Worm (Caenorhabditis elegans) whole organism, young adult: Measurements from ENCODE around the gene aak-1.

ENCODE experiments used
- B0035.1 ChIP-seq: sonication (generic microtip); optimal IDR thresholded peaks from 2 replicates; lab custom pipeline; 2016; ENCODE audit warnings: missing genetic modification characterization, mild to moderate bottlenecking, missing compliant biosample characterization, missing genotype, missing genetic modification reagents
- B0336.3 ChIP-seq: fragments of 200-800 bp; sonication (Bioruptor generic); IDR thresholded peaks from 2 replicates; pipeline ENCODE4 v1.3.6; 2022; ENCODE audit warnings: missing genetic modification characterization, missing compliant biosample characterization
- F10E7.11 ChIP-seq: sonication (generic microtip); optimal IDR thresholded peaks from 2 replicates; lab custom pipeline; 2017; ENCODE audit warnings: mild to moderate bottlenecking, missing genetic modification characterization, moderate library complexity, missing compliant biosample characterization
- F39B2.1 ChIP-seq: fragments of 200-800 bp; sonication (Bioruptor generic); IDR thresholded peaks from 2 replicates; pipeline ENCODE4 v1.3.6; 2022; ENCODE audit warnings: missing genetic modification reagents, missing genetic modification characterization, missing compliant biosample characterization
- F52B5.7 ChIP-seq: sonication (generic microtip); optimal IDR thresholded peaks from 2 replicates; lab custom pipeline; 2016; ENCODE audit warnings: mild to moderate bottlenecking, missing genetic modification characterization, missing compliant biosample characterization
- F57A8.1 ChIP-seq: fragments of 200-800 bp; sonication (Bioruptor generic); optimal IDR thresholded peaks from 2 replicates; lab custom pipeline; 2018; ENCODE audit warnings: mild to moderate bottlenecking, missing genetic modification characterization, moderate library complexity, missing compliant biosample characterization
- Y53F4B.3 ChIP-seq: fragments of 200-800 bp; sonication (Bioruptor generic); IDR thresholded peaks from 2 replicates; pipeline ENCODE4 v1.3.6; 2022; ENCODE audit warnings: missing genetic modification reagents, missing genetic modification characterization, missing compliant biosample characterization
- Y53G8AR.9 ChIP-seq: fragments of 200-800 bp; sonication (Bioruptor generic); conservative IDR thresholded peaks from 2 replicates; pipeline ENCODE4 v1.3.6; 2022; ENCODE audit warnings: missing genetic modification reagents, missing genetic modification characterization, missing compliant biosample characterization
- Y56A3A.18 ChIP-seq: fragments of 200-800 bp; sonication (Bioruptor generic); IDR thresholded peaks from 2 replicates; pipeline ENCODE4 v1.3.6; 2022; ENCODE audit warnings: missing genetic modification reagents, missing genetic modification characterization, missing compliant biosample characterization
- Y67H2A.10 ChIP-seq: fragments of 200-800 bp; sonication (Bioruptor generic); conservative IDR thresholded peaks from 2 replicates; pipeline ENCODE4 v1.3.6; 2022; ENCODE audit warnings: missing genetic modification reagents, missing genetic modification characterization, missing compliant biosample characterization
- ZK185.1 ChIP-seq: sonication (generic microtip); optimal IDR thresholded peaks from 2 replicates; lab custom pipeline; 2016; ENCODE audit warnings: mild to moderate bottlenecking, missing genetic modification characterization, missing compliant biosample characterization; ENCODE audit not compliant: poor library complexity, severe bottlenecking
- akir-1 ChIP-seq: fragments of 200-800 bp; sonication (Bioruptor generic); optimal IDR thresholded peaks from 2 replicates; lab custom pipeline; 2018; ENCODE audit warnings: mild to moderate bottlenecking, missing genetic modification characterization, moderate library complexity, missing compliant biosample characterization
- athp-1 ChIP-seq: sonication (generic microtip); optimal IDR thresholded peaks from 2 replicates; lab custom pipeline; 2017; ENCODE audit warnings: mild to moderate bottlenecking, missing genetic modification characterization, missing compliant biosample characterization
- cebp-1 ChIP-seq, 2 experiments: fragments of 200-800 bp in 1 of 2; sonication (Bioruptor generic) in 1 of 2; sonication (generic microtip) in 1 of 2; IDR thresholded peaks in 1 of 2; optimal IDR thresholded peaks in 1 of 2; 2 replicates each; pipeline versions ENCODE4 v1.3.6 to Lab custom; 2017 to 2022; ENCODE audit warnings: missing compliant biosample characterization in 2 of 2, missing genetic modification characterization in 2 of 2, mild to moderate bottlenecking in 1 of 2, missing genetic modification reagents in 1 of 2, moderate library complexity in 1 of 2
- cebp-2 ChIP-seq: fragments of 200-800 bp; sonication (Bioruptor generic); IDR thresholded peaks from 2 replicates; pipeline ENCODE4 v1.3.6; 2022; ENCODE audit warnings: missing genetic modification characterization, missing compliant biosample characterization
- ceh-40 ChIP-seq: fragments of 200-800 bp; sonication (Bioruptor generic); IDR thresholded peaks from 2 replicates; pipeline ENCODE4 v1.3.6; 2022; ENCODE audit warnings: missing genetic modification characterization, missing compliant biosample characterization
- ceh-58 ChIP-seq: fragments of 200-800 bp; sonication (Bioruptor generic); IDR thresholded peaks from 2 replicates; pipeline ENCODE4 v1.3.6; 2022; ENCODE audit warnings: missing genetic modification characterization, missing compliant biosample characterization
- ceh-91 ChIP-seq: fragments of 200-800 bp; sonication (Bioruptor generic); IDR thresholded peaks from 2 replicates; pipeline ENCODE4 v1.3.6; 2022; ENCODE audit warnings: missing genetic modification reagents, missing genetic modification characterization, missing compliant biosample characterization
- chd-7 ChIP-seq: sonication (generic microtip); optimal IDR thresholded peaks from 2 replicates; lab custom pipeline; 2016; ENCODE audit warnings: mild to moderate bottlenecking, missing genetic modification characterization, moderate library complexity, missing compliant biosample characterization
- die-1 ChIP-seq: sonication (generic microtip); optimal IDR thresholded peaks from 2 replicates; lab custom pipeline; 2016; ENCODE audit warnings: missing genotype, mild to moderate bottlenecking, missing genetic modification characterization, missing compliant biosample characterization
- dpff-1 ChIP-seq: sonication (generic microtip); optimal IDR thresholded peaks from 2 replicates; lab custom pipeline; 2017; ENCODE audit warnings: mild to moderate bottlenecking, missing genetic modification characterization, missing compliant biosample characterization
- efl-1 ChIP-seq: fragments of 150-350 bp; optimal IDR thresholded peaks from 2 replicates; lab custom pipeline; 2014; ENCODE audit warnings: missing biosample characterization, missing genetic modification reagents, missing genetic modification characterization
- egl-44 ChIP-seq: fragments of 200-800 bp; sonication (Bioruptor generic); IDR thresholded peaks from 2 replicates; pipeline ENCODE4 v1.3.6; 2022; ENCODE audit warnings: missing genetic modification reagents, missing genetic modification characterization, missing compliant biosample characterization
- ekl-4 ChIP-seq: fragments of 200-800 bp; sonication (Bioruptor generic); IDR thresholded peaks from 2 replicates; pipeline ENCODE4 v1.3.6; 2022; ENCODE audit warnings: missing genetic modification reagents, missing genetic modification characterization, missing compliant biosample characterization
- hlh-26 ChIP-seq: fragments of 200-800 bp; sonication (Bioruptor generic); conservative IDR thresholded peaks from 2 replicates; pipeline ENCODE4 v1.3.6; 2022; ENCODE audit warnings: missing genetic modification reagents, missing genetic modification characterization, missing compliant biosample characterization
- let-607 ChIP-seq, 2 experiments: fragments of 200-800 bp in 1 of 2; sonication (Bioruptor generic) in 1 of 2; sonication (generic microtip) in 1 of 2; optimal IDR thresholded peaks; 2 replicates each; lab custom pipeline; 2016 to 2018; ENCODE audit warnings: mild to moderate bottlenecking in 2 of 2, missing compliant biosample characterization in 2 of 2, missing genetic modification characterization in 2 of 2, moderate library complexity in 2 of 2, missing genotype in 1 of 2
- lin-35 ChIP-seq, 3 experiments: fragments of 150-350 bp in 2 of 3; sonication (generic microtip) in 1 of 3; optimal IDR thresholded peaks; 2 replicates each; lab custom pipeline; 2014 to 2018; ENCODE audit warnings: missing biosample characterization in 3 of 3, missing genetic modification characterization in 3 of 3, missing genetic modification reagents in 3 of 3
- lin-54 ChIP-seq: fragments of 200-800 bp; sonication (Bioruptor generic); optimal IDR thresholded peaks from 2 replicates; lab custom pipeline; 2018; ENCODE audit warnings: mild to moderate bottlenecking, missing genetic modification characterization, missing compliant biosample characterization
- madf-10 ChIP-seq: sonication (generic microtip); optimal IDR thresholded peaks from 2 replicates; lab custom pipeline; 2016; ENCODE audit warnings: mild to moderate bottlenecking, missing genetic modification characterization, missing compliant biosample characterization
- madf-3 ChIP-seq: fragments of 200-800 bp; sonication (Bioruptor generic); IDR thresholded peaks from 2 replicates; pipeline ENCODE4 v1.3.6; 2022; ENCODE audit warnings: missing genetic modification reagents, missing genetic modification characterization, missing compliant biosample characterization
- madf-6 ChIP-seq: fragments of 200-800 bp; sonication (Bioruptor generic); IDR thresholded peaks from 2 replicates; pipeline ENCODE4 v1.3.6; 2022; ENCODE audit warnings: missing genetic modification reagents, missing genetic modification characterization, missing compliant biosample characterization
- mxl-1 ChIP-seq: sonication (generic microtip); optimal IDR thresholded peaks from 2 replicates; lab custom pipeline; 2016; ENCODE audit warnings: missing genetic modification characterization, missing compliant biosample characterization
- nfya-2 ChIP-seq: fragments of 200-800 bp; sonication (Bioruptor generic); IDR thresholded peaks from 2 replicates; pipeline ENCODE4 v1.3.6; 2022; ENCODE audit warnings: missing genetic modification reagents, missing genetic modification characterization, missing compliant biosample characterization
- nhr-90 ChIP-seq: sonication (generic microtip); optimal IDR thresholded peaks from 2 replicates; lab custom pipeline; 2016; ENCODE audit warnings: missing genotype, mild to moderate bottlenecking, missing genetic modification characterization, missing compliant biosample characterization
- pha-4 ChIP-seq: fragments of 150-350 bp; sonication (generic microtip); optimal IDR thresholded peaks from 2 replicates; lab custom pipeline; 2014; ENCODE audit warnings: missing biosample characterization, missing genetic modification reagents, missing genetic modification characterization
- rec-8 ChIP-seq, 2 experiments: sonication (generic microtip); optimal IDR thresholded peaks; 2 replicates each; lab custom pipeline; 2016; ENCODE audit warnings: mild to moderate bottlenecking in 2 of 2, missing genetic modification characterization in 2 of 2, missing genetic modification reagents in 2 of 2, missing genotype in 2 of 2, missing biosample characterization in 1 of 2, missing compliant biosample characterization in 1 of 2, moderate library complexity in 1 of 2
- sdz-38 ChIP-seq: sonication (generic microtip); optimal IDR thresholded peaks from 2 replicates; lab custom pipeline; 2016; ENCODE audit warnings: missing genotype, missing genetic modification characterization, missing compliant biosample characterization
- sea-2 ChIP-seq: fragments of 200-800 bp; sonication (Bioruptor generic); IDR thresholded peaks from 2 replicates; pipeline ENCODE4 v1.3.6; 2022; ENCODE audit warnings: missing genetic modification characterization, missing compliant biosample characterization
- snpc-1.3 ChIP-seq: sonication (generic microtip); optimal IDR thresholded peaks from 2 replicates; lab custom pipeline; 2017; ENCODE audit warnings: missing genetic modification characterization, mild to moderate bottlenecking, missing compliant biosample characterization, antibody characterized with exemption, moderate library complexity, missing genotype, missing genetic modification reagents; ENCODE audit not compliant: insufficient read depth
- snpc-3.4 ChIP-seq: sonication (generic microtip); optimal IDR thresholded peaks from 2 replicates; lab custom pipeline; 2017; ENCODE audit warnings: missing genetic modification characterization, mild to moderate bottlenecking, missing compliant biosample characterization, antibody characterized with exemption, moderate library complexity, missing genotype, missing genetic modification reagents
- sptf-2 ChIP-seq: fragments of 200-800 bp; sonication (Bioruptor generic); optimal IDR thresholded peaks from 2 replicates; lab custom pipeline; 2018; ENCODE audit warnings: mild to moderate bottlenecking, missing genetic modification characterization, missing compliant biosample characterization
- tbp1 ChIP-seq: fragments of 200-800 bp; sonication (Bioruptor generic); optimal IDR thresholded peaks from 2 replicates; lab custom pipeline; 2018; ENCODE audit warnings: mild to moderate bottlenecking, missing genetic modification characterization, missing compliant biosample characterization
- tlf-1 ChIP-seq: fragments of 200-800 bp; sonication (Bioruptor generic); optimal IDR thresholded peaks from 2 replicates; lab custom pipeline; 2018; ENCODE audit warnings: mild to moderate bottlenecking, missing genetic modification characterization, missing compliant biosample characterization
- xnd-1 ChIP-seq: sonication (generic microtip); optimal IDR thresholded peaks from 2 replicates; lab custom pipeline; 2016; ENCODE audit warnings: missing genotype, missing genetic modification reagents, missing genetic modification characterization, missing compliant biosample characterization
- ztf-22 ChIP-seq: fragments of 200-800 bp; sonication (Bioruptor generic); optimal IDR thresholded peaks from 2 replicates; lab custom pipeline; 2018; ENCODE audit warnings: mild to moderate bottlenecking, missing genetic modification characterization, moderate library complexity, missing compliant biosample characterization
- ztf-25 ChIP-seq: fragments of 200-800 bp; sonication (Bioruptor generic); IDR thresholded peaks from 2 replicates; pipeline ENCODE4 v1.3.6; 2022; ENCODE audit warnings: missing genetic modification reagents, missing genetic modification characterization, missing compliant biosample characterization
- ztf-6 ChIP-seq: fragments of 200-800 bp; sonication (Bioruptor generic); IDR thresholded peaks from 2 replicates; pipeline ENCODE4 v1.3.6; 2022; ENCODE audit warnings: missing genetic modification reagents, missing genetic modification characterization, missing compliant biosample characterization

Gene aak-1

ce11 chrIII:8795595-8796141, 34.8 kb upstream of the aak-1 start (continued):
- TF ChIP-seq B0336.3 (GFP tag; lab: Robert Waterston, UW), result peak; percentile 75; the same call in 1 of the 2 replicates
- TF ChIP-seq madf-3 (GFP tag; lab: Robert Waterston, UW), result no peak
- no peak for TF ChIP-seq Y53G8AR.9 (GFP tag; lab: Robert Waterston, UW)
- TF ChIP-seq snpc-3.4, result peak; percentile 44
- peak in 1 of 2 experiments; percentile 5 for TF ChIP-seq rec-8 (tag; optimal IDR thresholded peaks at IDR 0.05; lab: Kevin White, UChicago)
- TF ChIP-seq egl-44 (GFP tag; lab: Robert Waterston, UW), result peak; percentile 74
- peak; percentile 69 for TF ChIP-seq ekl-4 (GFP tag; lab: Robert Waterston, UW)
- TF ChIP-seq lin-54 (GFP tag; lab: Kevin White, UChicago), result peak; percentile 44
- peak; percentile 82 for TF ChIP-seq die-1 (tag; lab: Kevin White, UChicago)
- no peak for TF ChIP-seq ceh-58 (GFP tag; lab: Robert Waterston, UW)
- no peak for TF ChIP-seq F52B5.7 (tag; lab: Kevin White, UChicago)
- TF ChIP-seq F39B2.1, result no peak
- peak; percentile 34; the same call in 1 of the 2 replicates for TF ChIP-seq madf-6 (GFP tag; lab: Robert Waterston, UW)
- peak in 2 of 3 experiments; percentile 38 to 84 for TF ChIP-seq lin-35 (GFP tag; optimal IDR thresholded peaks at IDR 0.05; lab: Kevin White, UChicago)
- no peak for TF ChIP-seq dpff-1 (tag; lab: Kevin White, UChicago)
- TF ChIP-seq sptf-2 (GFP tag; lab: Kevin White, UChicago), result no peak
- no peak for TF ChIP-seq ceh-91
- no peak for TF ChIP-seq ceh-40 (GFP tag; lab: Robert Waterston, UW)
- no peak for TF ChIP-seq ztf-25
- TF ChIP-seq ztf-6 (GFP tag; lab: Robert Waterston, UW), result peak; percentile 56; the same call in 1 of the 2 replicates
- peak; percentile 67 for TF ChIP-seq madf-10 (tag; lab: Kevin White, UChicago)
- peak; percentile 59 for TF ChIP-seq akir-1 (GFP tag; lab: Kevin White, UChicago)
- TF ChIP-seq hlh-26, result no peak
- TF ChIP-seq F57A8.1 (GFP tag; lab: Kevin White, UChicago), result no peak
- peak; percentile 46; the same call in 1 of the 2 replicates for TF ChIP-seq Y67H2A.10 (GFP tag; lab: Robert Waterston, UW)
- TF ChIP-seq ZK185.1 (tag; lab: Kevin White, UChicago), result peak; percentile 91
- TF ChIP-seq efl-1 (GFP tag; lab: Kevin White, UChicago), result no peak
- no peak for TF ChIP-seq Y56A3A.18 (GFP tag; lab: Robert Waterston, UW)
- peak; percentile 62 for TF ChIP-seq tbp1
- TF ChIP-seq cebp-1 (GFP tag; IDR thresholded peaks at IDR 0.05; lab: Robert Waterston, UW), result peak; percentile 25; the same call in 1 of the 2 replicates
- peak; percentile 88 for TF ChIP-seq cebp-1 (tag; optimal IDR thresholded peaks at IDR 0.05; lab: Kevin White, UChicago)
- TF ChIP-seq snpc-1.3 (tag; lab: Kevin White, UChicago), result peak; percentile 49
- peak; percentile 49 for TF ChIP-seq pha-4 (tag; lab: Kevin White, UChicago)
- TF ChIP-seq B0035.1 (tag; lab: Kevin White, UChicago), result peak; percentile 37
- peak; percentile 43 for TF ChIP-seq ztf-22 (GFP tag; lab: Kevin White, UChicago)
- TF ChIP-seq Y53F4B.3 (GFP tag; lab: Robert Waterston, UW), result no peak
- no peak for TF ChIP-seq nfya-2 (GFP tag; lab: Robert Waterston, UW)
- TF ChIP-seq chd-7 (tag; lab: Kevin White, UChicago), result peak; percentile 96
- no peak for TF ChIP-seq xnd-1
- TF ChIP-seq cebp-2, result no peak
- peak; percentile 67 for TF ChIP-seq tlf-1 (GFP tag; lab: Kevin White, UChicago)
- TF ChIP-seq athp-1 (tag; lab: Kevin White, UChicago), result peak; percentile 79
- TF ChIP-seq F10E7.11 (tag; lab: Kevin White, UChicago), result peak; percentile 55
- peak; percentile 60 for TF ChIP-seq nhr-90
- no peak for TF ChIP-seq sdz-38 (tag; lab: Kevin White, UChicago)
- no peak for TF ChIP-seq mxl-1 (tag; lab: Kevin White, UChicago)
- TF ChIP-seq let-607 (tag; optimal IDR thresholded peaks at IDR 0.05; lab: Kevin White, UChicago), result peak in 1 of 2 experiments; percentile 68
- no peak for TF ChIP-seq sea-2 (GFP tag; lab: Robert Waterston, UW)
